Fruit fly (Drosophila melanogaster) whole organism, prepupa: ENCODE measurements around the gene CG14043.
A peak's percentile ranks its signal among the peaks of the same experiment; 100 is the strongest.

Source experiments
- CG10631 ChIP-seq: fragments of 200-800 bp; sonication (Bioruptor generic); optimal IDR thresholded peaks from 2 replicates; lab custom pipeline; 2016; ENCODE audit warnings: missing biosample characterization, missing genetic modification characterization
- CG10669 ChIP-seq: fragments of 200-800 bp; sonication (Bioruptor generic); optimal IDR thresholded peaks from 3 replicates; lab custom pipeline; 2018; ENCODE audit warnings: missing biosample characterization, mild to moderate bottlenecking, missing genetic modification characterization, moderate library complexity
- CG11294 ChIP-seq: fragments of 200-800 bp; sonication (Bioruptor generic); IDR thresholded peaks from 2 replicates; pipeline ENCODE4 v1.3.6; 2022; ENCODE audit warnings: missing biosample characterization, missing genetic modification characterization
- CG11762 ChIP-seq: fragments of 200-800 bp; sonication (Bioruptor generic); optimal IDR thresholded peaks from 3 replicates; lab custom pipeline; 2016; ENCODE audit warnings: missing biosample characterization, missing genetic modification characterization; ENCODE audit not compliant: insufficient read depth
- CG11902 ChIP-seq: fragments of 200-800 bp; sonication (Bioruptor generic); optimal IDR thresholded peaks from 3 replicates; lab custom pipeline; 2016; ENCODE audit warnings: missing biosample characterization, missing genetic modification characterization
- CG15336 ChIP-seq: fragments of 200-800 bp; sonication (Bioruptor generic); IDR thresholded peaks from 2 replicates; pipeline ENCODE4 v1.3.6; 2022; ENCODE audit warnings: missing biosample characterization, missing genetic modification characterization
- CG1621 ChIP-seq: fragments of 200-800 bp; sonication (Bioruptor generic); optimal IDR thresholded peaks from 3 replicates; lab custom pipeline; 2018; ENCODE audit warnings: missing biosample characterization, mild to moderate bottlenecking, missing genetic modification characterization
- CG16779 ChIP-seq: fragments of 200-800 bp; sonication (Bioruptor generic); optimal IDR thresholded peaks from 3 replicates; lab custom pipeline; 2017; ENCODE audit warnings: missing biosample characterization, mild to moderate bottlenecking, missing genetic modification characterization
- CG3032 ChIP-seq: fragments of 200-800 bp; optimal IDR thresholded peaks from 2 replicates; lab custom pipeline; 2019; ENCODE audit warnings: missing biosample characterization, mild to moderate bottlenecking, missing genetic modification characterization, moderate library complexity
- CG32006 ChIP-seq: fragments of 200-800 bp; sonication (Bioruptor generic); optimal IDR thresholded peaks from 3 replicates; lab custom pipeline; 2017; ENCODE audit warnings: missing biosample characterization, mild to moderate bottlenecking, missing genetic modification characterization
- CG34406 ChIP-seq: fragments of 200-800 bp; sonication (Bioruptor generic); optimal IDR thresholded peaks from 3 replicates; lab custom pipeline; 2016; ENCODE audit warnings: missing biosample characterization, missing genetic modification characterization
- CG3919 ChIP-seq: fragments of 200-800 bp; sonication (Bioruptor generic); optimal IDR thresholded peaks from 3 replicates; lab custom pipeline; 2016; ENCODE audit warnings: missing biosample characterization, missing genetic modification characterization
- CG4318 ChIP-seq: fragments of 200-800 bp; sonication (Bioruptor generic); optimal IDR thresholded peaks from 3 replicates; lab custom pipeline; 2017; ENCODE audit warnings: missing biosample characterization, mild to moderate bottlenecking, missing genetic modification characterization
- CG6163 ChIP-seq: fragments of 200-800 bp; sonication (Bioruptor generic); IDR thresholded peaks from 3 replicates; pipeline ENCODE4 v1.3.6; 2022; ENCODE audit warnings: missing biosample characterization, missing genetic modification characterization
- CG6276 ChIP-seq: fragments of 200-800 bp; sonication (Bioruptor generic); optimal IDR thresholded peaks from 2 replicates; lab custom pipeline; 2017; ENCODE audit warnings: missing biosample characterization, mild to moderate bottlenecking, missing genetic modification characterization
- CG6854 ChIP-seq: fragments of 200-800 bp; sonication (Bioruptor generic); optimal IDR thresholded peaks from 2 replicates; lab custom pipeline; 2017; ENCODE audit warnings: missing biosample characterization, mild to moderate bottlenecking, missing genetic modification characterization
- CG7368 ChIP-seq: fragments of 200-800 bp; sonication (Bioruptor generic); optimal IDR thresholded peaks from 3 replicates; lab custom pipeline; 2016; ENCODE audit warnings: missing biosample characterization, missing genetic modification characterization
- CG8119 ChIP-seq: fragments of 200-800 bp; sonication (Bioruptor generic); IDR thresholded peaks from 3 replicates; pipeline ENCODE4 v1.3.6; 2022; ENCODE audit warnings: missing biosample characterization, missing genetic modification characterization
- CG8319 ChIP-seq: fragments of 200-800 bp; sonication (Bioruptor generic); optimal IDR thresholded peaks from 3 replicates; lab custom pipeline; 2016; ENCODE audit warnings: missing biosample characterization, missing genetic modification characterization
- CG8632 ChIP-seq: fragments of 200-800 bp; sonication (Bioruptor generic); optimal IDR thresholded peaks from 3 replicates; lab custom pipeline; 2016; ENCODE audit warnings: missing biosample characterization, missing genetic modification characterization
- CG9139 ChIP-seq: fragments of 200-800 bp; sonication (Bioruptor generic); optimal IDR thresholded peaks from 3 replicates; lab custom pipeline; 2017; ENCODE audit warnings: missing biosample characterization, mild to moderate bottlenecking, missing genetic modification characterization
- Eip78C ChIP-seq: fragments of 200-800 bp; sonication (Bioruptor generic); peaks from one replicate; lab custom pipeline; 2016; ENCODE audit warnings: missing biosample characterization, missing genetic modification characterization
- Eip93F ChIP-seq: fragments of 200-800 bp; sonication (Bioruptor generic); optimal IDR thresholded peaks from 2 replicates; lab custom pipeline; 2016; ENCODE audit warnings: missing biosample characterization, mild to moderate bottlenecking, missing genetic modification characterization
- Ets21C ChIP-seq: fragments of 200-800 bp; sonication (Bioruptor generic); optimal IDR thresholded peaks from 3 replicates; lab custom pipeline; 2016; ENCODE audit warnings: missing biosample characterization, missing genetic modification characterization
- Ets96B ChIP-seq: fragments of 200-800 bp; optimal IDR thresholded peaks from 2 replicates; lab custom pipeline; 2019; ENCODE audit warnings: missing biosample characterization, mild to moderate bottlenecking, missing genetic modification characterization, moderate library complexity
- Hr39 ChIP-seq: fragments of 200-800 bp; sonication (Bioruptor generic); optimal IDR thresholded peaks from 2 replicates; lab custom pipeline; 2016; ENCODE audit warnings: missing biosample characterization, missing genetic modification characterization
- Met ChIP-seq: fragments of 200-800 bp; sonication (Bioruptor generic); optimal IDR thresholded peaks from 3 replicates; lab custom pipeline; 2016; ENCODE audit warnings: missing biosample characterization, missing genetic modification characterization
- OdsH ChIP-seq: fragments of 200-800 bp; sonication (Bioruptor generic); optimal IDR thresholded peaks from 3 replicates; lab custom pipeline; 2016; ENCODE audit warnings: missing biosample characterization, missing genetic modification characterization
- Sox102F ChIP-seq: fragments of 200-800 bp; sonication (Bioruptor generic); optimal IDR thresholded peaks from 2 replicates; lab custom pipeline; 2016; ENCODE audit warnings: missing biosample characterization, mild to moderate bottlenecking, missing genetic modification characterization
- Sox14 ChIP-seq: fragments of 200-800 bp; sonication (Bioruptor generic); optimal IDR thresholded peaks from 3 replicates; lab custom pipeline; 2016; ENCODE audit warnings: missing biosample characterization, missing genetic modification characterization
- achi ChIP-seq: fragments of 200-800 bp; sonication (Bioruptor generic); optimal IDR thresholded peaks from 3 replicates; lab custom pipeline; 2016; ENCODE audit warnings: missing biosample characterization, missing genetic modification characterization
- cyc ChIP-seq: fragments of 200-800 bp; sonication (Bioruptor generic); optimal IDR thresholded peaks from 3 replicates; lab custom pipeline; 2016; ENCODE audit warnings: missing biosample characterization, missing genetic modification characterization
- dsx ChIP-seq: fragments of 200-800 bp; optimal IDR thresholded peaks from 3 replicates; lab custom pipeline; 2019; ENCODE audit warnings: missing biosample characterization, mild to moderate bottlenecking, missing genetic modification characterization, moderate library complexity; ENCODE audit not compliant: poor library complexity, severe bottlenecking
- eg ChIP-seq: fragments of 200-800 bp; sonication (Bioruptor generic); IDR thresholded peaks from 3 replicates; pipeline ENCODE4 v1.3.6; 2022; ENCODE audit warnings: missing biosample characterization, missing genetic modification characterization
- esn ChIP-seq: fragments of 200-800 bp; sonication (Bioruptor generic); optimal IDR thresholded peaks from 2 replicates; lab custom pipeline; 2016; ENCODE audit warnings: missing biosample characterization, mild to moderate bottlenecking, missing genetic modification characterization, moderate library complexity
- fd59A ChIP-seq: fragments of 200-800 bp; sonication (Bioruptor generic); optimal IDR thresholded peaks from 2 replicates; lab custom pipeline; 2017; ENCODE audit warnings: missing biosample characterization, mild to moderate bottlenecking, missing genetic modification characterization, missing genetic modification reagents
- fkh ChIP-seq: fragments of 200-800 bp; sonication (Bioruptor generic); optimal IDR thresholded peaks from 3 replicates; lab custom pipeline; 2017; ENCODE audit warnings: missing biosample characterization, mild to moderate bottlenecking, missing genetic modification characterization, moderate library complexity
- lz ChIP-seq: fragments of 200-800 bp; sonication (Bioruptor generic); optimal IDR thresholded peaks from 3 replicates; lab custom pipeline; 2016; ENCODE audit warnings: missing biosample characterization, missing genetic modification characterization
- pdm3 ChIP-seq: fragments of 200-800 bp; sonication (Bioruptor generic); optimal IDR thresholded peaks from 3 replicates; lab custom pipeline; 2016; ENCODE audit warnings: missing biosample characterization, missing genetic modification characterization
- salr ChIP-seq, 2 experiments: fragments of 200-800 bp; sonication (Bioruptor generic); optimal IDR thresholded peaks; 3 replicates each; lab custom pipeline; 2016 to 2018; ENCODE audit warnings: missing biosample characterization in 2 of 2, missing genetic modification characterization in 2 of 2, mild to moderate bottlenecking in 1 of 2
- spab ChIP-seq: fragments of 200-800 bp; sonication (Bioruptor generic); optimal IDR thresholded peaks from 2 replicates; lab custom pipeline; 2017; ENCODE audit warnings: missing biosample characterization, mild to moderate bottlenecking, missing genetic modification characterization, missing genetic modification reagents
- ss ChIP-seq, 2 experiments: fragments of 200-800 bp; sonication (Bioruptor generic); optimal IDR thresholded peaks; 2 replicates in 1 of 2; 3 replicates in 1 of 2; lab custom pipeline; 2017 to 2018; ENCODE audit warnings: mild to moderate bottlenecking in 2 of 2, missing biosample characterization in 2 of 2, missing genetic modification characterization in 2 of 2, moderate library complexity in 1 of 2
- svp ChIP-seq: fragments of 200-800 bp; sonication (Bioruptor generic); peaks from one replicate; lab custom pipeline; 2016; ENCODE audit warnings: missing biosample characterization, missing genetic modification characterization
- topi ChIP-seq: fragments of 200-800 bp; sonication (Bioruptor generic); optimal IDR thresholded peaks from 3 replicates; lab custom pipeline; 2016; ENCODE audit warnings: missing biosample characterization, missing genetic modification characterization
- vri ChIP-seq: fragments of 200-800 bp; sonication (Bioruptor generic); optimal IDR thresholded peaks from 3 replicates; lab custom pipeline; 2016; ENCODE audit warnings: missing biosample characterization, mild to moderate bottlenecking, missing genetic modification characterization

Gene CG14043

DNA sequence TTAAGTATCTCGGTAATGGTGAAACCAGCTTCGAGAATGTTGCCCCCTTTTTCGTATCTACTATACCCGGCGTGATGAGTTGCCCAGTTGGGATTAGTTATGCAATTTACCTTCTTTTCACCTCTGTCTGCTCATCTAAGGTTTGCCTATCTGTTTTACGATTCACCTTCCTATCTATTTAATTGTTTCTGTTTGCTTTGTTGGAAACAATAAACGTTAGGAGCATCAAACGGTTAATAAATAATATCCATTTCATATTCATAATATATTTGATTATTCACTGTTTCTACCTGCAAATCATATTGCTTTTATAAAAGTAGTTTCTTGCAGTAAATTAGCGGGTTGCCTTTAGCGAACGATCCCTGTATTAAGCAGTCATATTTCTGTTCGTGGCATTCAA, 35.8 kb downstream of the CG14043 start:
- TF ChIP-seq CG11294 (GFP tag; lab: Robert Waterston, UW) (no peak), topi (GFP tag; lab: Kevin White, UChicago) (no peak), CG6163 (peak; percentile 20; the same call in 1 of the 3 replicates), achi (no peak), CG32006 (GFP tag; lab: Kevin White, UChicago) (peak; percentile 7), Met (GFP tag; lab: Kevin White, UChicago) (no peak), Ets21C (GFP tag; lab: Kevin White, UChicago) (no peak), CG3032 (tag; lab: Kevin White, UChicago) (no peak), eg (GFP tag; lab: Robert Waterston, UW) (0 out of 3 replicates have a peak, but pooled peaks have one; percentile 11), CG15336 (GFP tag; lab: Robert Waterston, UW) (0 out of 2 replicates have a peak, but pooled peaks have one; percentile 15), CG34406 (GFP tag; lab: Kevin White, UChicago) (no peak), CG10669 (GFP tag; lab: Kevin White, UChicago) (no peak), Sox14 (GFP tag; lab: Kevin White, UChicago) (no peak), CG7368 (GFP tag; lab: Kevin White, UChicago) (no peak), salr (GFP tag; optimal IDR thresholded peaks at IDR 0.05; lab: Kevin White, UChicago) (no peak), vri (GFP tag; lab: Kevin White, UChicago) (peak; percentile 52), esn (GFP tag; lab: Kevin White, UChicago) (peak; percentile 9), CG8119 (GFP tag; lab: Robert Waterston, UW) (no peak), fd59A (GFP tag; lab: Kevin White, UChicago) (no peak), CG3919 (GFP tag; lab: Kevin White, UChicago) (peak; percentile 16), cyc (GFP tag; lab: Kevin White, UChicago) (no peak), CG4318 (no peak), CG9139 (no peak), CG8632 (GFP tag; lab: Kevin White, UChicago) (no peak), OdsH (GFP tag; lab: Kevin White, UChicago) (peak; percentile 9), spab (GFP tag; lab: Kevin White, UChicago) (no peak), fkh (GFP tag; lab: Kevin White, UChicago) (peak; percentile 8), pdm3 (GFP tag; lab: Kevin White, UChicago) (peak; percentile 24), CG11762 (no peak), Ets96B (no peak), Hr39 (no peak), svp (no peak), CG8319 (GFP tag; lab: Kevin White, UChicago) (no peak), Eip78C (GFP tag; lab: Kevin White, UChicago) (peak; percentile 69)

- TF ChIP-seq eg (GFP tag; lab: Robert Waterston, UW), result no peak
- no peak for TF ChIP-seq Hr39
- TF ChIP-seq Ets96B, result no peak
- no peak for TF ChIP-seq CG11902 (GFP tag; lab: Kevin White, UChicago)
- peak; percentile 17 for TF ChIP-seq CG3032 (tag; lab: Kevin White, UChicago)
- TF ChIP-seq svp, result no peak
- peak; percentile 21 for TF ChIP-seq CG3919 (GFP tag; lab: Kevin White, UChicago)
- peak; percentile 23 for TF ChIP-seq Sox14 (GFP tag; lab: Kevin White, UChicago)
- TF ChIP-seq Eip78C (GFP tag; lab: Kevin White, UChicago), result peak; percentile 79
- TF ChIP-seq CG8119 (GFP tag; lab: Robert Waterston, UW), result no peak
- TF ChIP-seq CG34406 (GFP tag; lab: Kevin White, UChicago), result no peak
- TF ChIP-seq CG11762, result no peak
- peak in 1 of 2 experiments; percentile 42 for TF ChIP-seq ss (GFP tag; optimal IDR thresholded peaks at IDR 0.05; lab: Kevin White, UChicago)
- peak; percentile 4 for TF ChIP-seq dsx
- no peak for TF ChIP-seq Eip93F (GFP tag; lab: Kevin White, UChicago)
- TF ChIP-seq lz (GFP tag; lab: Kevin White, UChicago), result peak; percentile 35
- TF ChIP-seq fd59A (GFP tag; lab: Kevin White, UChicago), result no peak
- peak; percentile 1 for TF ChIP-seq CG16779 (tag; lab: Kevin White, UChicago)
- TF ChIP-seq CG10631, result no peak
- TF ChIP-seq vri (GFP tag; lab: Kevin White, UChicago), result peak; percentile 30
- peak; percentile 54 for TF ChIP-seq CG6854 (GFP tag; lab: Kevin White, UChicago)
- TF ChIP-seq CG1621 (tag; lab: Kevin White, UChicago), result peak; percentile 2
- TF ChIP-seq topi (GFP tag; lab: Kevin White, UChicago), result peak; percentile 12
- 0 out of 2 replicates have a peak, but pooled peaks have one; percentile 14 for TF ChIP-seq CG15336 (GFP tag; lab: Robert Waterston, UW)
- no peak for TF ChIP-seq CG4318
- no peak for TF ChIP-seq Sox102F (GFP tag; lab: Kevin White, UChicago)
- TF ChIP-seq CG6276 (GFP tag; lab: Kevin White, UChicago), result no peak
- TF ChIP-seq esn (GFP tag; lab: Kevin White, UChicago), result peak; percentile 54
- no peak for TF ChIP-seq CG10669 (GFP tag; lab: Kevin White, UChicago)
- TF ChIP-seq, all 60 proteins: peak for 14
Measured at dm6 chr2L:5009306-5010030, 38.0 kb downstream of the CG14043 start, which contains the start of gene Rtnl1. TSS of gene Rtnl1 (minus strand) at chr2L:5009720.
